Worm (Caenorhabditis elegans) whole organism, L1 larva: ENCODE results near the gene kgb-2.

ENCODE experiments used
- ama-1 ChIP-seq: fragments of 150-350 bp; optimal IDR thresholded peaks from 2 replicates; lab custom pipeline; 2014
- ceh-82 ChIP-seq, 3 experiments: fragments of 150-350 bp in 1 of 3; sonication (generic microtip) in 2 of 3; optimal IDR thresholded peaks; 2 replicates each; lab custom pipeline; 2014 to 2017; ENCODE audit warnings: missing biosample characterization in 3 of 3, missing genetic modification characterization in 3 of 3
- dpl-1 ChIP-seq, 3 experiments: fragments of 150-350 bp in 2 of 3; sonication (generic microtip) in 1 of 3; optimal IDR thresholded peaks; 2 replicates each; lab custom pipeline; 2014 to 2017; ENCODE audit warnings: missing biosample characterization in 3 of 3, missing genetic modification characterization in 3 of 3, missing genetic modification reagents in 3 of 3
- efl-1 ChIP-seq, 4 experiments: fragments of 150-350 bp; optimal IDR thresholded peaks in 3 of 4; peaks in 1 of 4; 1 replicate in 1 of 4; 2 replicates in 3 of 4; lab custom pipeline; 2014; ENCODE audit warnings: missing biosample characterization in 2 of 4, missing genetic modification characterization in 2 of 4, missing genetic modification reagents in 2 of 4
- hlh-4 ChIP-seq: sonication (generic microtip); optimal IDR thresholded peaks from 2 replicates; lab custom pipeline; 2016; ENCODE audit warnings: mild to moderate bottlenecking, missing genetic modification characterization, missing compliant biosample characterization
- irx-1 ChIP-seq: sonication (generic microtip); optimal IDR thresholded peaks from 2 replicates; lab custom pipeline; 2016; ENCODE audit warnings: missing genetic modification characterization, missing compliant biosample characterization
- lin-15B ChIP-seq: fragments of 150-350 bp; sonication (generic microtip); optimal IDR thresholded peaks from 3 replicates; lab custom pipeline; 2014; ENCODE audit warnings: missing biosample characterization, missing genetic modification characterization
- lir-3 ChIP-seq: sonication (generic microtip); optimal IDR thresholded peaks from 2 replicates; lab custom pipeline; 2016; ENCODE audit warnings: mild to moderate bottlenecking, missing genetic modification characterization, moderate library complexity, missing compliant biosample characterization; ENCODE audit not compliant: poor library complexity
- lsy-2 ChIP-seq, 2 experiments: fragments of 150-350 bp; optimal IDR thresholded peaks; 2 replicates each; lab custom pipeline; 2014; ENCODE audit warnings: missing biosample characterization in 2 of 2, missing genetic modification characterization in 2 of 2
- nhr-20 ChIP-seq: sonication (generic microtip); optimal IDR thresholded peaks from 2 replicates; lab custom pipeline; 2016; ENCODE audit warnings: mild to moderate bottlenecking, missing genetic modification characterization, missing compliant biosample characterization
- nhr-76 ChIP-seq: sonication (generic microtip); optimal IDR thresholded peaks from 2 replicates; lab custom pipeline; 2017; ENCODE audit warnings: missing biosample characterization, missing genetic modification characterization

DNA sequence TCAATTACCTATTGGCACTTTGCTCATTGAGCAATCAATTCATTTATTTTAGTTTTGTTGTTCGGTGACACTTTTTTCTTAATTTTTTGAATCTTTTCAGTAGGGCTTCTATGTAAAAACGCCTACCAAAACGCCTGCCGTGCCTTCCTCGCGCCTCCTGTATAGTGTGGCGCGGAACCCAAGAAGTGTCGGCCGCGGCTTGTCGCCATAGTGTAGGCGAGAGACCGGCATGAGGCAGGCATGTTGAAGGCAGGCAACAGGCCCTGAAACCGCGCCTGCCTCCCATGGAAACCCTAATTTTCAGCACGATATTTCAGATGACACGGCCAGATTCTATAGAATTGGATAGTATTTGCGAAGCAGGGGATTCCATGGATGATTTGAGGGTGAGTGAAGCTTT, 38.0 kb upstream of the kgb-2 start, which contains the start of gene otpl-1:
- TF ChIP-seq hlh-4 (tag; lab: Kevin White, UChicago) (no peak), lsy-2 (tag; optimal IDR thresholded peaks at IDR 0.05; lab: Kevin White, UChicago) (no peak), efl-1 (optimal IDR thresholded peaks at IDR 0.05; lab: Kevin White, UChicago) (no peak), efl-1 (GFP tag; optimal IDR thresholded peaks at IDR 0.05 in 1 of 2; lab: Kevin White, UChicago) (no peak), nhr-20 (tag; lab: Kevin White, UChicago) (no peak), nhr-76 (no peak), ceh-82 (tag; optimal IDR thresholded peaks at IDR 0.05; lab: Kevin White, UChicago) (no peak), ama-1 (no peak), lir-3 (no peak), irx-1 (tag; lab: Kevin White, UChicago) (no peak), dpl-1 (GFP tag; optimal IDR thresholded peaks at IDR 0.05; lab: Kevin White, UChicago) (no peak), lin-15B (tag; lab: Kevin White, UChicago) (no peak)
